Worm (Caenorhabditis elegans) whole organism, L1 larva: ENCODE data around the gene prdx-2.

Source experiments
- F16B12.6 ChIP-seq: fragments of 150-350 bp; optimal IDR thresholded peaks from 2 replicates; lab custom pipeline; 2014; ENCODE audit warnings: missing biosample characterization, missing genetic modification characterization
- Y116A8C.19 ChIP-seq: sonication (generic microtip); optimal IDR thresholded peaks from 2 replicates; lab custom pipeline; 2016; ENCODE audit warnings: missing compliant biosample characterization, missing genetic modification characterization, borderline replicate concordance
- alr-1 ChIP-seq: fragments of 200-800 bp; sonication (Bioruptor generic); optimal IDR thresholded peaks from 2 replicates; lab custom pipeline; 2018; ENCODE audit warnings: borderline replicate concordance, mild to moderate bottlenecking, missing genetic modification characterization, missing compliant biosample characterization
- aly-2 ChIP-seq: fragments of 150-350 bp; optimal IDR thresholded peaks from 2 replicates; lab custom pipeline; 2014; ENCODE audit warnings: missing biosample characterization, missing genetic modification characterization
- ceh-63 ChIP-seq: fragments of 200-800 bp; sonication (Bioruptor generic); optimal IDR thresholded peaks from 2 replicates; lab custom pipeline; 2018; ENCODE audit warnings: mild to moderate bottlenecking, missing genetic modification characterization, missing compliant biosample characterization
- ceh-8 ChIP-seq: fragments of 200-800 bp; sonication (Bioruptor generic); optimal IDR thresholded peaks from 2 replicates; lab custom pipeline; 2018; ENCODE audit warnings: mild to moderate bottlenecking, missing genetic modification characterization, moderate library complexity, missing compliant biosample characterization
- ceh-82 ChIP-seq, 3 experiments: fragments of 150-350 bp in 1 of 3; sonication (generic microtip) in 2 of 3; optimal IDR thresholded peaks; 2 replicates each; lab custom pipeline; 2014 to 2017; ENCODE audit warnings: missing biosample characterization in 3 of 3, missing genetic modification characterization in 3 of 3
- ceh-88 ChIP-seq: fragments of 200-800 bp; sonication (Bioruptor generic); IDR thresholded peaks from 2 replicates; pipeline ENCODE4 v1.3.6; 2022; ENCODE audit warnings: missing genetic modification characterization, missing compliant biosample characterization
- dpl-1 ChIP-seq, 3 experiments: fragments of 150-350 bp in 2 of 3; sonication (generic microtip) in 1 of 3; optimal IDR thresholded peaks; 2 replicates each; lab custom pipeline; 2014 to 2017; ENCODE audit warnings: missing biosample characterization in 3 of 3, missing genetic modification characterization in 3 of 3, missing genetic modification reagents in 3 of 3
- dsc-1 ChIP-seq: sonication (generic microtip); optimal IDR thresholded peaks from 2 replicates; lab custom pipeline; 2016; ENCODE audit warnings: mild to moderate bottlenecking, missing genetic modification characterization, missing compliant biosample characterization
- efl-1 ChIP-seq, 4 experiments: fragments of 150-350 bp; optimal IDR thresholded peaks in 3 of 4; peaks in 1 of 4; 1 replicate in 1 of 4; 2 replicates in 3 of 4; lab custom pipeline; 2014; ENCODE audit warnings: missing biosample characterization in 2 of 4, missing genetic modification characterization in 2 of 4, missing genetic modification reagents in 2 of 4
- egl-27 ChIP-seq, 2 experiments: fragments of 150-350 bp in 1 of 2; sonication (generic microtip); optimal IDR thresholded peaks; 3 replicates each; lab custom pipeline; 2017 to 2018; ENCODE audit warnings: missing biosample characterization in 2 of 2, missing genetic modification characterization in 2 of 2, missing genetic modification reagents in 2 of 2
- elt-2 ChIP-seq: sonication (generic microtip); optimal IDR thresholded peaks from 2 replicates; lab custom pipeline; 2016; ENCODE audit warnings: missing genetic modification characterization, mild to moderate bottlenecking, inconsistent platforms, missing compliant biosample characterization, missing genetic modification reagents
- elt-3 ChIP-seq, 6 experiments: fragments of 150-350 bp in 1 of 6; sonication (generic microtip); optimal IDR thresholded peaks; 2 replicates each; lab custom pipeline; 2017 to 2018; ENCODE audit warnings: missing biosample characterization in 6 of 6, missing genetic modification characterization in 6 of 6, inconsistent platforms in 1 of 6
- ets-5 ChIP-seq: fragments of 200-800 bp; sonication (Bioruptor generic); IDR thresholded peaks from 2 replicates; pipeline ENCODE4 v1.3.6; 2022; ENCODE audit warnings: missing genetic modification characterization, missing compliant biosample characterization
- fkh-8 ChIP-seq: sonication (generic microtip); optimal IDR thresholded peaks from 2 replicates; lab custom pipeline; 2016; ENCODE audit warnings: mild to moderate bottlenecking, missing genetic modification characterization, missing compliant biosample characterization
- grh-1 ChIP-seq: fragments of 200-800 bp; sonication (Bioruptor generic); IDR thresholded peaks from 2 replicates; pipeline ENCODE4 v1.3.6; 2022; ENCODE audit warnings: missing genetic modification reagents, missing genetic modification characterization, missing compliant biosample characterization
- hlh-4 ChIP-seq: sonication (generic microtip); optimal IDR thresholded peaks from 2 replicates; lab custom pipeline; 2016; ENCODE audit warnings: mild to moderate bottlenecking, missing genetic modification characterization, missing compliant biosample characterization
- hpl-2 ChIP-seq: fragments of 150-350 bp; optimal IDR thresholded peaks from 2 replicates; lab custom pipeline; 2014; ENCODE audit warnings: missing biosample characterization, missing genetic modification reagents, missing genetic modification characterization
- isw-1 ChIP-seq: fragments of 200-800 bp; sonication (Bioruptor generic); IDR thresholded peaks from 2 replicates; pipeline ENCODE4 v1.3.6; 2022; ENCODE audit warnings: missing genetic modification characterization, missing compliant biosample characterization
- lin-35 ChIP-seq, 2 experiments: fragments of 150-350 bp; optimal IDR thresholded peaks; 2 replicates each; lab custom pipeline; 2014; ENCODE audit warnings: missing biosample characterization in 2 of 2, missing genetic modification characterization in 2 of 2, missing genetic modification reagents in 2 of 2
- lin-39 ChIP-seq: fragments of 150-350 bp; optimal IDR thresholded peaks from 2 replicates; lab custom pipeline; 2014; ENCODE audit warnings: missing biosample characterization, missing genetic modification reagents, missing genetic modification characterization
- lir-3 ChIP-seq: sonication (generic microtip); optimal IDR thresholded peaks from 2 replicates; lab custom pipeline; 2016; ENCODE audit warnings: mild to moderate bottlenecking, missing genetic modification characterization, moderate library complexity, missing compliant biosample characterization; ENCODE audit not compliant: poor library complexity
- mdl-1 ChIP-seq, 2 experiments: fragments of 150-350 bp; optimal IDR thresholded peaks; 2 replicates each; lab custom pipeline; 2014 to 2017; ENCODE audit warnings: missing biosample characterization in 2 of 2, missing genetic modification characterization in 2 of 2, inconsistent platforms in 1 of 2
- nhr-11 ChIP-seq: fragments of 150-350 bp; optimal IDR thresholded peaks from 2 replicates; lab custom pipeline; 2014; ENCODE audit warnings: missing biosample characterization, missing genetic modification characterization
- nhr-12 ChIP-seq: sonication (generic microtip); optimal IDR thresholded peaks from 2 replicates; lab custom pipeline; 2017; ENCODE audit warnings: missing biosample characterization, missing genetic modification characterization
- nhr-19 ChIP-seq: fragments of 200-800 bp; sonication (Bioruptor generic); conservative IDR thresholded peaks from 2 replicates; pipeline ENCODE4 v1.3.6; 2022; ENCODE audit warnings: missing genetic modification characterization, missing compliant biosample characterization
- nhr-77 ChIP-seq: fragments of 150-350 bp; optimal IDR thresholded peaks from 2 replicates; lab custom pipeline; 2014; ENCODE audit warnings: missing biosample characterization, missing genetic modification characterization
- nhr-84 ChIP-seq: sonication (generic microtip); optimal IDR thresholded peaks from 2 replicates; lab custom pipeline; 2017; ENCODE audit warnings: missing biosample characterization, missing genetic modification characterization
- nhr-90 ChIP-seq: sonication (generic microtip); optimal IDR thresholded peaks from 2 replicates; lab custom pipeline; 2016; ENCODE audit warnings: mild to moderate bottlenecking, missing genetic modification characterization, missing compliant biosample characterization; ENCODE audit not compliant: poor library complexity
- pag-3 ChIP-seq: sonication (generic microtip); optimal IDR thresholded peaks from 2 replicates; lab custom pipeline; 2017; ENCODE audit warnings: missing genetic modification characterization, mild to moderate bottlenecking, missing compliant biosample characterization, antibody characterized with exemption, borderline replicate concordance; ENCODE audit not compliant: insufficient read depth
- rnt-1 ChIP-seq: sonication (generic microtip); optimal IDR thresholded peaks from 2 replicates; lab custom pipeline; 2016; ENCODE audit warnings: mild to moderate bottlenecking, missing genetic modification characterization, moderate library complexity, missing compliant biosample characterization
- skn-1 ChIP-seq: fragments of 150-350 bp; optimal IDR thresholded peaks from 2 replicates; lab custom pipeline; 2014; ENCODE audit warnings: missing biosample characterization, missing genetic modification characterization
- sup-37 ChIP-seq: fragments of 200-800 bp; sonication (Bioruptor generic); optimal IDR thresholded peaks from 2 replicates; lab custom pipeline; 2018; ENCODE audit warnings: mild to moderate bottlenecking, missing genetic modification characterization, missing compliant biosample characterization
- unc-130 ChIP-seq: fragments of 150-350 bp; optimal IDR thresholded peaks from 2 replicates; lab custom pipeline; 2017; ENCODE audit warnings: missing biosample characterization, missing genetic modification characterization, inconsistent platforms
- unc-86 ChIP-seq: sonication (generic microtip); optimal IDR thresholded peaks from 2 replicates; lab custom pipeline; 2016; ENCODE audit warnings: missing genetic modification characterization, missing compliant biosample characterization
- vab-15 ChIP-seq: sonication (generic microtip); optimal IDR thresholded peaks from 2 replicates; lab custom pipeline; 2017; ENCODE audit warnings: missing genotype, mild to moderate bottlenecking, missing genetic modification characterization, missing compliant biosample characterization
- ztf-11 ChIP-seq, 2 experiments: sonication (generic microtip); optimal IDR thresholded peaks; 2 replicates each; lab custom pipeline; 2016 to 2017; ENCODE audit warnings: missing genetic modification characterization in 2 of 2, missing biosample characterization in 1 of 2, missing compliant biosample characterization in 1 of 2
- ztf-4 ChIP-seq: fragments of 150-350 bp; optimal IDR thresholded peaks from 2 replicates; lab custom pipeline; 2014; ENCODE audit warnings: missing biosample characterization, missing genetic modification characterization

Gene prdx-2

ce11 chrII:5350357-5350756, 27.6 kb upstream of the prdx-2 start, which contains the start of gene F09E5.8:
TSS of gene F09E5.8 (plus strand) at chrII:5350669.
- TF ChIP-seq ceh-88 (GFP tag; lab: Robert Waterston, UW): peak; percentile 42; the same call in 1 of the 2 replicates
- TF ChIP-seq grh-1: peak; percentile 32; the same call in 1 of the 2 replicates
- TF ChIP-seq nhr-19 (GFP tag; lab: Robert Waterston, UW): peak; percentile 59
- peak; percentile 41 for TF ChIP-seq isw-1

- TF ChIP-seq pag-3: no peak
- no peak for TF ChIP-seq unc-130 (tag; lab: Kevin White, UChicago)
- no peak for TF ChIP-seq ztf-4
- TF ChIP-seq vab-15 (tag; lab: Kevin White, UChicago): no peak
- TF ChIP-seq ceh-8 (GFP tag; lab: Kevin White, UChicago): no peak
- no peak for TF ChIP-seq rnt-1
- no peak for TF ChIP-seq nhr-90 (tag; lab: Kevin White, UChicago)
- TF ChIP-seq, all 84 proteins: peak for 0
Observed at ce11 chrII:5351799-5352198, 26.2 kb upstream of the prdx-2 start, which contains the start of gene F09E5.7. TSS of gene F09E5.7 (plus strand) at chrII:5352099.

DNA sequence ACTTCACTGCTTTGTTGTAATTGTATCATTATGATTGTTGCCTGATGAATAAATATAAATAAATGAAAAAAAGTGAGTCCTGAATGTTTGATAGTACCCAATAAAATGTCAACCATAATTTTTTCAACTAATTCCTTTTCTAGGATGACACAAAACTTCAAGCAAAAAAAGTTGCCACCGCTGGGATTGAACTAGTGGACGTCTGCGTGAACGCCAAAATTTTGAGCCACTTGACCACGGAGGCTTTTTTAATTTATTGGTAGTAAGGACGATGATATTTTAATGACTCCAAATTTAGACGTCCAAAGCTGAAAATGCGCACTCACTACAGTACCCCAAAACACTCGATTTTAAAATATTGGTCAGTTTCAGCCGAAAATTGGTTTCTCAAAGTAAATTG, 24.4 kb upstream of the prdx-2 start:
- peak; percentile 10 for TF ChIP-seq elt-2
- TF ChIP-seq skn-1 (tag; lab: Kevin White, UChicago): no peak
- TF ChIP-seq unc-86 (tag; lab: Kevin White, UChicago): no peak
- no peak for TF ChIP-seq efl-1 (optimal IDR thresholded peaks at IDR 0.05; lab: Kevin White, UChicago)
- TF ChIP-seq efl-1 (GFP tag; optimal IDR thresholded peaks at IDR 0.05 in 1 of 2; lab: Kevin White, UChicago): peak in 1 of 2 experiments; percentile 44

- TF ChIP-seq elt-2 (no peak), ets-5 (GFP tag; lab: Robert Waterston, UW) (no peak), lin-35 (GFP tag; optimal IDR thresholded peaks at IDR 0.05; lab: Kevin White, UChicago) (no peak), mdl-1 (tag; optimal IDR thresholded peaks at IDR 0.05; lab: Kevin White, UChicago) (no peak), lir-3 (tag; lab: Kevin White, UChicago) (no peak), dpl-1 (GFP tag; optimal IDR thresholded peaks at IDR 0.05; lab: Kevin White, UChicago) (no peak)
- TF ChIP-seq, all 84 proteins: peak for 0
Observed at ce11 chrII:5355384-5355783, 22.6 kb upstream of the prdx-2 start, which contains the start of gene srg-69. TSS of gene srg-69 (plus strand) at chrII:5355684.

- TF ChIP-seq vab-15 (tag; lab: Kevin White, UChicago): peak; percentile 18
- peak; percentile 29 for TF ChIP-seq Y116A8C.19
- peak; percentile 55 for TF ChIP-seq lin-39 (tag; lab: Kevin White, UChicago)
- TF ChIP-seq aly-2 (tag; lab: Kevin White, UChicago): no peak
- TF ChIP-seq dsc-1 (tag; lab: Kevin White, UChicago): peak; percentile 85
- TF ChIP-seq hlh-4 (tag; lab: Kevin White, UChicago): no peak
- peak; percentile 81 to 84 (median 82) for TF ChIP-seq ceh-82 (tag; optimal IDR thresholded peaks at IDR 0.05; lab: Kevin White, UChicago)
- TF ChIP-seq elt-2: peak; percentile 79
- TF ChIP-seq rnt-1: peak; percentile 99
- peak; percentile 44 for TF ChIP-seq sup-37 (GFP tag; lab: Kevin White, UChicago)
- TF ChIP-seq hpl-2 (GFP tag; lab: Kevin White, UChicago): no peak
- no peak for TF ChIP-seq nhr-84
- TF ChIP-seq nhr-12 (tag; lab: Kevin White, UChicago): no peak
- peak; percentile 95 for TF ChIP-seq lir-3 (tag; lab: Kevin White, UChicago)
- peak; percentile 81 for TF ChIP-seq efl-1 (optimal IDR thresholded peaks at IDR 0.05; lab: Kevin White, UChicago)
- peak; percentile 73 to 98 for TF ChIP-seq efl-1 (GFP tag; optimal IDR thresholded peaks at IDR 0.05 in 1 of 2; lab: Kevin White, UChicago)
- TF ChIP-seq ztf-4: no peak
- TF ChIP-seq egl-27 (tag; optimal IDR thresholded peaks at IDR 0.05; lab: Kevin White, UChicago): no peak
- TF ChIP-seq lin-35 (GFP tag; optimal IDR thresholded peaks at IDR 0.05; lab: Kevin White, UChicago): peak; percentile 74 to 79
- peak; percentile 70 for TF ChIP-seq nhr-77
- peak in 1 of 2 experiments; percentile 92 for TF ChIP-seq ztf-11 (tag; optimal IDR thresholded peaks at IDR 0.05; lab: Kevin White, UChicago)
- peak; percentile 16 for TF ChIP-seq nhr-11 (tag; lab: Kevin White, UChicago)
- peak; percentile 63; the same call in 1 of the 2 replicates for TF ChIP-seq ceh-88 (GFP tag; lab: Robert Waterston, UW)
- TF ChIP-seq alr-1 (tag; lab: Kevin White, UChicago): no peak
- no peak for TF ChIP-seq pag-3
- peak; percentile 92 for TF ChIP-seq fkh-8 (tag; lab: Kevin White, UChicago)
- peak; percentile 50 for TF ChIP-seq F16B12.6
- no peak for TF ChIP-seq ceh-63 (GFP tag; lab: Kevin White, UChicago)
- peak; percentile 61 to 76 (median 74) for TF ChIP-seq dpl-1 (GFP tag; optimal IDR thresholded peaks at IDR 0.05; lab: Kevin White, UChicago)
- no peak for TF ChIP-seq ets-5 (GFP tag; lab: Robert Waterston, UW)
- peak in 2 of 6 experiments; percentile 16 to 29 for TF ChIP-seq elt-3 (tag; optimal IDR thresholded peaks at IDR 0.05; lab: Kevin White, UChicago)
Observed at ce11 chrII:5358137-5358745, 19.8 kb upstream of the prdx-2 start, which contains the start of the genes F09E5.11 and bmy-1. TSS of gene F09E5.11 (minus strand) at chrII:5358187. TSS of gene bmy-1 (plus strand) at chrII:5358695.
